Worm (Caenorhabditis elegans) whole organism, L2 larva: ENCODE results near the gene aagr-1.
A peak's percentile ranks its signal among the peaks of the same experiment; 100 is the strongest.

Source experiments
- C34F6.9 ChIP-seq: fragments of 150-350 bp; optimal IDR thresholded peaks from 2 replicates; lab custom pipeline; 2014; ENCODE audit warnings: missing biosample characterization, missing genetic modification characterization
- F13H6.1 ChIP-seq: sonication (generic microtip); optimal IDR thresholded peaks from 2 replicates; lab custom pipeline; 2016; ENCODE audit warnings: missing genetic modification characterization, missing compliant biosample characterization
- R02D3.7 ChIP-seq: fragments of 150-350 bp; optimal IDR thresholded peaks from 2 replicates; lab custom pipeline; 2014; ENCODE audit warnings: missing biosample characterization, missing genetic modification characterization
- Y55F3AM.14 ChIP-seq: fragments of 200-800 bp; sonication (Bioruptor generic); optimal IDR thresholded peaks from 2 replicates; lab custom pipeline; 2018; ENCODE audit warnings: mild to moderate bottlenecking, missing genetic modification characterization, missing compliant biosample characterization
- ZK546.5 ChIP-seq: sonication (generic microtip); optimal IDR thresholded peaks from 2 replicates; lab custom pipeline; 2017; ENCODE audit warnings: missing biosample characterization, missing genetic modification characterization
- alr-1 ChIP-seq: fragments of 150-350 bp; optimal IDR thresholded peaks from 2 replicates; lab custom pipeline; 2014; ENCODE audit warnings: missing biosample characterization, missing genetic modification characterization
- aly-2 ChIP-seq: fragments of 150-350 bp; optimal IDR thresholded peaks from 2 replicates; lab custom pipeline; 2014; ENCODE audit warnings: missing biosample characterization, missing genetic modification characterization
- ama-1 ChIP-seq: fragments of 150-350 bp; optimal IDR thresholded peaks from 2 replicates; lab custom pipeline; 2018; ENCODE audit warnings: inconsistent platforms
- blmp-1 ChIP-seq: sonication (generic microtip); optimal IDR thresholded peaks from 2 replicates; lab custom pipeline; 2017; ENCODE audit warnings: missing genetic modification characterization, mild to moderate bottlenecking, missing compliant biosample characterization, antibody characterized with exemption, moderate library complexity; ENCODE audit not compliant: insufficient read depth
- ceh-16 ChIP-seq: fragments of 150-350 bp; optimal IDR thresholded peaks from 2 replicates; lab custom pipeline; 2014; ENCODE audit warnings: missing biosample characterization, missing genetic modification characterization
- crh-2 ChIP-seq: sonication (generic microtip); optimal IDR thresholded peaks from 2 replicates; lab custom pipeline; 2017; ENCODE audit warnings: missing biosample characterization, missing genetic modification characterization
- dmd-4 ChIP-seq: sonication (generic microtip); optimal IDR thresholded peaks from 2 replicates; lab custom pipeline; 2017; ENCODE audit warnings: missing biosample characterization, missing genetic modification characterization
- egl-27 ChIP-seq: sonication (generic microtip); optimal IDR thresholded peaks from 3 replicates; lab custom pipeline; 2017; ENCODE audit warnings: missing biosample characterization, missing genetic modification reagents, missing genetic modification characterization
- elt-1 ChIP-seq: fragments of 150-350 bp; optimal IDR thresholded peaks from 2 replicates; lab custom pipeline; 2014; ENCODE audit warnings: missing biosample characterization, missing genetic modification characterization
- elt-3 ChIP-seq: sonication (generic microtip); optimal IDR thresholded peaks from 2 replicates; lab custom pipeline; 2017; ENCODE audit warnings: missing biosample characterization, missing genetic modification characterization
- fos-1 ChIP-seq: fragments of 150-350 bp; optimal IDR thresholded peaks from 2 replicates; lab custom pipeline; 2014; ENCODE audit warnings: missing biosample characterization, missing genetic modification characterization
- lin-11 ChIP-seq: fragments of 150-350 bp; sonication (generic microtip); optimal IDR thresholded peaks from 2 replicates; lab custom pipeline; 2014; ENCODE audit warnings: missing biosample characterization, missing genetic modification characterization, inconsistent platforms, mixed read lengths
- lin-39 ChIP-seq: fragments of 150-350 bp; optimal IDR thresholded peaks from 2 replicates; lab custom pipeline; 2014; ENCODE audit warnings: missing biosample characterization, missing genetic modification reagents, missing genetic modification characterization
- lsy-2 ChIP-seq, 2 experiments: fragments of 150-350 bp in 1 of 2; sonication (generic microtip) in 1 of 2; optimal IDR thresholded peaks; 2 replicates each; lab custom pipeline; 2014 to 2017; ENCODE audit warnings: missing biosample characterization in 2 of 2, missing genetic modification characterization in 2 of 2
- mab-5 ChIP-seq: fragments of 150-350 bp; optimal IDR thresholded peaks from 2 replicates; lab custom pipeline; 2014; ENCODE audit warnings: missing biosample characterization, missing genetic modification characterization
- mbf-1 ChIP-seq: sonication (generic microtip); optimal IDR thresholded peaks from 2 replicates; lab custom pipeline; 2017; ENCODE audit warnings: missing biosample characterization, missing genetic modification characterization
- mdl-1 ChIP-seq, 2 experiments: fragments of 150-350 bp in 1 of 2; sonication (generic microtip) in 1 of 2; optimal IDR thresholded peaks; 2 replicates each; lab custom pipeline; 2017; ENCODE audit warnings: missing biosample characterization in 2 of 2, missing genetic modification characterization in 2 of 2
- nhr-10 ChIP-seq: sonication (generic microtip); optimal IDR thresholded peaks from 2 replicates; lab custom pipeline; 2017; ENCODE audit warnings: missing biosample characterization, missing genetic modification characterization
- nhr-11 ChIP-seq: fragments of 150-350 bp; optimal IDR thresholded peaks from 2 replicates; lab custom pipeline; 2014; ENCODE audit warnings: missing biosample characterization, missing genetic modification characterization
- nhr-12 ChIP-seq: fragments of 150-350 bp; optimal IDR thresholded peaks from 2 replicates; lab custom pipeline; 2014; ENCODE audit warnings: missing biosample characterization, missing genetic modification characterization
- nhr-129 ChIP-seq: fragments of 150-350 bp; optimal IDR thresholded peaks from 2 replicates; lab custom pipeline; 2014; ENCODE audit warnings: missing biosample characterization, missing genetic modification characterization
- nhr-21 ChIP-seq: fragments of 150-350 bp; optimal IDR thresholded peaks from 2 replicates; lab custom pipeline; 2014; ENCODE audit warnings: missing biosample characterization, missing genetic modification characterization
- nhr-23 ChIP-seq: fragments of 150-350 bp; optimal IDR thresholded peaks from 2 replicates; lab custom pipeline; 2014; ENCODE audit warnings: missing biosample characterization, missing genetic modification reagents, missing genetic modification characterization
- nhr-237 ChIP-seq: fragments of 150-350 bp; optimal IDR thresholded peaks from 2 replicates; lab custom pipeline; 2014; ENCODE audit warnings: missing biosample characterization, missing genetic modification characterization
- nhr-25 ChIP-seq: fragments of 150-350 bp; sonication (generic microtip); optimal IDR thresholded peaks from 3 replicates; lab custom pipeline; 2014; ENCODE audit warnings: missing biosample characterization, missing genetic modification characterization
- nhr-6 ChIP-seq: fragments of 150-350 bp; optimal IDR thresholded peaks from 2 replicates; lab custom pipeline; 2014; ENCODE audit warnings: missing biosample characterization, missing genetic modification characterization
- nhr-77 ChIP-seq: fragments of 150-350 bp; optimal IDR thresholded peaks from 2 replicates; lab custom pipeline; 2014; ENCODE audit warnings: missing biosample characterization, missing genetic modification characterization
- peb-1 ChIP-seq: fragments of 150-350 bp; optimal IDR thresholded peaks from 2 replicates; lab custom pipeline; 2014; ENCODE audit warnings: missing biosample characterization, missing genetic modification characterization
- sem-4 ChIP-seq: fragments of 150-350 bp; optimal IDR thresholded peaks from 2 replicates; lab custom pipeline; 2014; ENCODE audit warnings: missing biosample characterization, missing genetic modification reagents, missing genetic modification characterization
- sma-3 ChIP-seq: sonication (generic microtip); optimal IDR thresholded peaks from 2 replicates; lab custom pipeline; 2016; ENCODE audit warnings: missing genetic modification reagents, missing genetic modification characterization, missing compliant biosample characterization
- sma-9 ChIP-seq, 2 experiments: fragments of 150-350 bp in 1 of 2; sonication (generic microtip) in 1 of 2; optimal IDR thresholded peaks; 2 replicates each; lab custom pipeline; 2014 to 2016; ENCODE audit warnings: missing genetic modification characterization in 2 of 2, mild to moderate bottlenecking in 1 of 2, missing biosample characterization in 1 of 2, missing compliant biosample characterization in 1 of 2, missing genetic modification reagents in 1 of 2, moderate library complexity in 1 of 2
- snpc-4 ChIP-seq: fragments of 150-350 bp; optimal IDR thresholded peaks from 2 replicates; lab custom pipeline; 2014; ENCODE audit warnings: missing biosample characterization, missing genetic modification characterization
- unc-39 ChIP-seq: fragments of 150-350 bp; optimal IDR thresholded peaks from 2 replicates; lab custom pipeline; 2014; ENCODE audit warnings: missing biosample characterization, missing genetic modification characterization
- unc-55 ChIP-seq: fragments of 150-350 bp; sonication (generic microtip); optimal IDR thresholded peaks from 3 replicates; lab custom pipeline; 2014; ENCODE audit warnings: missing biosample characterization, missing genetic modification reagents, missing genetic modification characterization
- unc-62 ChIP-seq: fragments of 150-350 bp; optimal IDR thresholded peaks from 2 replicates; lab custom pipeline; 2014; ENCODE audit warnings: missing biosample characterization, missing genetic modification reagents, missing genetic modification characterization
- ztf-1 ChIP-seq: fragments of 200-800 bp; sonication (Bioruptor generic); conservative IDR thresholded peaks from 2 replicates; pipeline ENCODE4 v1.3.6; 2022; ENCODE audit warnings: missing genetic modification characterization, missing compliant biosample characterization
- ztf-11 ChIP-seq: sonication (generic microtip); optimal IDR thresholded peaks from 2 replicates; lab custom pipeline; 2017; ENCODE audit warnings: missing biosample characterization, missing genetic modification characterization
- ztf-4 ChIP-seq: fragments of 150-350 bp; optimal IDR thresholded peaks from 2 replicates; lab custom pipeline; 2014; ENCODE audit warnings: missing biosample characterization, missing genetic modification characterization

Gene aagr-1

ce11 chrIV:8332526-8332925 lies 33.8 kb upstream of the aagr-1 start, which contains the start of gene lys-10:
Gene lys-10, plus strand, starts transcription at chrIV:8332826.
- no peak for TF ChIP-seq dmd-4 (tag; lab: Kevin White, UChicago)
- no peak for TF ChIP-seq ZK546.5 (tag; lab: Kevin White, UChicago)
- TF ChIP-seq elt-3 (tag; lab: Kevin White, UChicago), result no peak
- no peak for TF ChIP-seq sma-9 (GFP tag; optimal IDR thresholded peaks at IDR 0.05; lab: Kevin White, UChicago)
- no peak for TF ChIP-seq sma-9 (tag; optimal IDR thresholded peaks at IDR 0.05; lab: Kevin White, UChicago)
- TF ChIP-seq nhr-237 (tag; lab: Kevin White, UChicago), result no peak
- no peak for TF ChIP-seq lin-39
- no peak for TF ChIP-seq crh-2 (tag; lab: Kevin White, UChicago)
- no peak for TF ChIP-seq C34F6.9 (tag; lab: Kevin White, UChicago)
- no peak for TF ChIP-seq peb-1 (tag; lab: Kevin White, UChicago)
- no peak for TF ChIP-seq ama-1
- TF ChIP-seq F13H6.1 (tag; lab: Kevin White, UChicago), result no peak
- no peak for TF ChIP-seq elt-1
- TF ChIP-seq unc-62 (GFP tag; lab: Kevin White, UChicago), result no peak
- TF ChIP-seq egl-27 (tag; lab: Kevin White, UChicago), result no peak
- TF ChIP-seq lsy-2 (tag; optimal IDR thresholded peaks at IDR 0.05; lab: Kevin White, UChicago), result no peak
- TF ChIP-seq nhr-129 (tag; lab: Kevin White, UChicago), result no peak
- TF ChIP-seq nhr-77, result no peak
- TF ChIP-seq Y55F3AM.14 (GFP tag; lab: Kevin White, UChicago), result no peak

ce11 chrIV:8333034-8333433 lies 33.3 kb upstream of the aagr-1 start:
- TF ChIP-seq unc-55 (GFP tag; lab: Kevin White, UChicago), result no peak
- no peak for TF ChIP-seq elt-1
- no peak for TF ChIP-seq nhr-23 (tag; lab: Kevin White, UChicago)
- TF ChIP-seq mab-5 (tag; lab: Kevin White, UChicago), result no peak
- no peak for TF ChIP-seq ztf-1
- TF ChIP-seq sma-3 (GFP tag; lab: Kevin White, UChicago), result no peak
- no peak for TF ChIP-seq ztf-11 (tag; lab: Kevin White, UChicago)
- no peak for TF ChIP-seq nhr-77
- no peak for TF ChIP-seq lin-39
- TF ChIP-seq nhr-12, result no peak
- TF ChIP-seq fos-1 (tag; lab: Kevin White, UChicago), result no peak
- no peak for TF ChIP-seq ceh-16
- no peak for TF ChIP-seq nhr-6
- no peak for TF ChIP-seq nhr-11 (tag; lab: Kevin White, UChicago)

- no peak for TF ChIP-seq ztf-11 (tag; lab: Kevin White, UChicago)
- no peak for TF ChIP-seq F13H6.1 (tag; lab: Kevin White, UChicago)
- no peak for TF ChIP-seq nhr-129 (tag; lab: Kevin White, UChicago)
- no peak for TF ChIP-seq ztf-1
- no peak for TF ChIP-seq nhr-6
- no peak for TF ChIP-seq elt-3 (tag; lab: Kevin White, UChicago)
- TF ChIP-seq unc-39, result no peak
- no peak for TF ChIP-seq nhr-237 (tag; lab: Kevin White, UChicago)
- no peak for TF ChIP-seq nhr-12
- TF ChIP-seq aly-2 (tag; lab: Kevin White, UChicago), result no peak
- TF ChIP-seq elt-1, result no peak
- no peak for TF ChIP-seq fos-1 (tag; lab: Kevin White, UChicago)
Observed at ce11 chrIV:8333554-8333953, 32.8 kb upstream of the aagr-1 start.

ce11 chrIV:8333954-8333987 lies 32.5 kb upstream of the aagr-1 start, which contains the start of gene his-31:
Gene his-31, minus strand, starts transcription at chrIV:8333983.
- TF ChIP-seq sem-4 (no peak), nhr-25 (tag; lab: Kevin White, UChicago) (no peak), sma-3 (GFP tag; lab: Kevin White, UChicago) (no peak)

ce11 chrIV:8333988-8334863 lies 32.1 kb upstream of the aagr-1 start, which contains the start of gene his-32:
Gene his-32, plus strand, starts transcription at chrIV:8334305.
- TF ChIP-seq nhr-21 (tag; lab: Kevin White, UChicago) (peak; percentile 37), nhr-237 (tag; lab: Kevin White, UChicago) (no peak), nhr-23 (tag; lab: Kevin White, UChicago) (no peak), sma-3 (GFP tag; lab: Kevin White, UChicago) (peak; percentile 55), elt-3 (tag; lab: Kevin White, UChicago) (no peak), R02D3.7 (no peak), unc-62 (GFP tag; lab: Kevin White, UChicago) (no peak), alr-1 (no peak), ztf-4 (no peak), lsy-2 (tag; optimal IDR thresholded peaks at IDR 0.05; lab: Kevin White, UChicago) (no peak), lin-11 (tag; lab: Kevin White, UChicago) (no peak), nhr-11 (tag; lab: Kevin White, UChicago) (no peak), mbf-1 (tag; lab: Kevin White, UChicago) (no peak), blmp-1 (tag; lab: Kevin White, UChicago) (no peak), aly-2 (tag; lab: Kevin White, UChicago) (no peak), snpc-4 (tag; lab: Kevin White, UChicago) (no peak), nhr-25 (tag; lab: Kevin White, UChicago) (peak; percentile 95), nhr-129 (tag; lab: Kevin White, UChicago) (peak; percentile 68), sma-9 (GFP tag; optimal IDR thresholded peaks at IDR 0.05; lab: Kevin White, UChicago) (peak; percentile 5), sma-9 (tag; optimal IDR thresholded peaks at IDR 0.05; lab: Kevin White, UChicago) (no peak), ZK546.5 (tag; lab: Kevin White, UChicago) (no peak), nhr-10 (tag; lab: Kevin White, UChicago) (no peak), nhr-12 (no peak), mab-5 (tag; lab: Kevin White, UChicago) (peak; percentile 66), mdl-1 (tag; optimal IDR thresholded peaks at IDR 0.05; lab: Kevin White, UChicago) (no peak)
